Fruit fly (Drosophila melanogaster) whole organism, embryonic: Measurements from ENCODE around the gene Syx1A.

Source experiments
- Atf3 ChIP-seq: fragments of 200-800 bp; sonication (Bioruptor generic); optimal IDR thresholded peaks from 3 replicates; lab custom pipeline; 2016; ENCODE audit warnings: missing biosample characterization, missing genetic modification characterization
- BEAF-32 ChIP-seq: fragments of 200-800 bp; sonication (Bioruptor generic); optimal IDR thresholded peaks from 3 replicates; lab custom pipeline; 2017; ENCODE audit warnings: missing biosample characterization, missing genetic modification characterization, mild to moderate bottlenecking, moderate library complexity, missing genetic modification reagents
- Blimp-1 ChIP-seq: fragments of 200-800 bp; sonication (Bioruptor generic); optimal IDR thresholded peaks from 3 replicates; lab custom pipeline; 2018; ENCODE audit warnings: missing biosample characterization, missing genetic modification characterization, mild to moderate bottlenecking, moderate library complexity, missing genetic modification reagents
- CG10267 ChIP-seq: fragments of 200-800 bp; sonication (Bioruptor generic); optimal IDR thresholded peaks from 2 replicates; lab custom pipeline; 2018; ENCODE audit warnings: missing biosample characterization, mild to moderate bottlenecking, missing genetic modification characterization, moderate library complexity
- CG10979 ChIP-seq: fragments of 200-800 bp; sonication (Bioruptor generic); optimal IDR thresholded peaks from 2 replicates; lab custom pipeline; 2018; ENCODE audit warnings: missing biosample characterization, mild to moderate bottlenecking, missing genetic modification characterization, moderate library complexity
- CG11696 ChIP-seq: fragments of 200-800 bp; sonication (Bioruptor generic); IDR thresholded peaks from 2 replicates; pipeline ENCODE4 v1.3.6; 2022; ENCODE audit warnings: missing biosample characterization, missing genetic modification characterization
- CG13894 ChIP-seq: fragments of 200-800 bp; sonication (Bioruptor generic); optimal IDR thresholded peaks from 3 replicates; lab custom pipeline; 2018; ENCODE audit warnings: missing biosample characterization, mild to moderate bottlenecking, missing genetic modification characterization, moderate library complexity
- CG16779 ChIP-seq: fragments of 200-800 bp; sonication (Bioruptor generic); IDR thresholded peaks from 2 replicates; pipeline ENCODE4 v1.3.6; 2022; ENCODE audit warnings: missing biosample characterization, missing genetic modification characterization
- CG18599 ChIP-seq: fragments of 200-800 bp; sonication (Bioruptor generic); optimal IDR thresholded peaks from 3 replicates; lab custom pipeline; 2017; ENCODE audit warnings: missing biosample characterization, missing genetic modification characterization, mild to moderate bottlenecking, moderate library complexity, missing genetic modification reagents
- CG2129 ChIP-seq: fragments of 200-800 bp; sonication (Bioruptor generic); IDR thresholded peaks from 2 replicates; pipeline ENCODE4 v1.3.6; 2022; ENCODE audit warnings: missing biosample characterization, missing genetic modification characterization; ENCODE audit not compliant: partially characterized antibody
- CG2202 ChIP-seq: fragments of 200-800 bp; sonication (Bioruptor generic); optimal IDR thresholded peaks from 2 replicates; lab custom pipeline; 2018; ENCODE audit warnings: missing biosample characterization, mild to moderate bottlenecking, missing genetic modification characterization
- CG3281 ChIP-seq: fragments of 200-800 bp; sonication (Bioruptor generic); optimal IDR thresholded peaks from 3 replicates; lab custom pipeline; 2017; ENCODE audit warnings: missing biosample characterization, mild to moderate bottlenecking, missing genetic modification characterization
- CG3407 ChIP-seq: fragments of 200-800 bp; sonication (Bioruptor generic); optimal IDR thresholded peaks from 2 replicates; lab custom pipeline; 2018; ENCODE audit warnings: missing biosample characterization, mild to moderate bottlenecking, missing genetic modification characterization
- CG4328 ChIP-seq: fragments of 200-800 bp; sonication (Bioruptor generic); optimal IDR thresholded peaks from 3 replicates; lab custom pipeline; 2017; ENCODE audit warnings: missing biosample characterization, missing genetic modification reagents, missing genetic modification characterization
- CG43689 ChIP-seq: fragments of 200-800 bp; sonication (Bioruptor generic); IDR thresholded peaks from 2 replicates; pipeline ENCODE4 v1.3.6; 2022; ENCODE audit warnings: missing biosample characterization, missing genetic modification characterization
- CG6791 ChIP-seq: fragments of 200-800 bp; sonication (Bioruptor generic); IDR thresholded peaks from 3 replicates; pipeline ENCODE4 v1.3.6; 2022; ENCODE audit warnings: missing biosample characterization, missing genetic modification characterization; ENCODE audit not compliant: partially characterized antibody
- CG6854 ChIP-seq: fragments of 200-800 bp; sonication (Bioruptor generic); optimal IDR thresholded peaks from 3 replicates; lab custom pipeline; 2017; ENCODE audit warnings: missing biosample characterization, mild to moderate bottlenecking, missing genetic modification characterization
- CG7745 ChIP-seq: fragments of 200-800 bp; sonication (Bioruptor generic); optimal IDR thresholded peaks from 2 replicates; lab custom pipeline; 2018; ENCODE audit warnings: missing biosample characterization, mild to moderate bottlenecking, missing genetic modification characterization, moderate library complexity
- CG9215 ChIP-seq: fragments of 200-800 bp; sonication (Bioruptor generic); IDR thresholded peaks from 2 replicates; pipeline ENCODE4 v1.3.6; 2022; ENCODE audit warnings: missing biosample characterization, missing genetic modification characterization
- CG9437 ChIP-seq: fragments of 200-800 bp; sonication (Bioruptor generic); optimal IDR thresholded peaks from 2 replicates; lab custom pipeline; 2018; ENCODE audit warnings: missing biosample characterization, mild to moderate bottlenecking, missing genetic modification characterization
- CkIIα-i1 ChIP-seq: fragments of 200-800 bp; sonication (Bioruptor generic); IDR thresholded peaks from 2 replicates; pipeline ENCODE4 v1.3.6; 2022; ENCODE audit warnings: missing biosample characterization, missing genetic modification characterization
- Dll ChIP-seq: fragments of 200-800 bp; sonication (Bioruptor generic); IDR thresholded peaks from 4 replicates; pipeline ENCODE4 v1.3.6; 2022; ENCODE audit warnings: missing biosample characterization, missing genetic modification characterization; ENCODE audit not compliant: partially characterized antibody
- Ets65A ChIP-seq: fragments of 200-800 bp; sonication (Bioruptor generic); peaks from one replicate; lab custom pipeline; 2016; ENCODE audit warnings: missing biosample characterization, missing genetic modification characterization
- Fer2 ChIP-seq: fragments of 200-800 bp; sonication (Bioruptor generic); optimal IDR thresholded peaks from 2 replicates; lab custom pipeline; 2018; ENCODE audit warnings: missing biosample characterization, mild to moderate bottlenecking, missing genetic modification characterization, moderate library complexity
- Meics ChIP-seq: fragments of 200-800 bp; sonication (Bioruptor generic); optimal IDR thresholded peaks from 2 replicates; lab custom pipeline; 2017; ENCODE audit warnings: missing biosample characterization, mild to moderate bottlenecking, missing genetic modification characterization
- Optix ChIP-seq: fragments of 200-800 bp; sonication (Bioruptor generic); IDR thresholded peaks from 3 replicates; pipeline ENCODE4 v1.3.6; 2022; ENCODE audit warnings: missing biosample characterization, missing genetic modification characterization
- Rx ChIP-seq: fragments of 200-800 bp; sonication (Bioruptor generic); IDR thresholded peaks from 2 replicates; pipeline ENCODE4 v1.3.6; 2022; ENCODE audit warnings: missing biosample characterization, missing genetic modification characterization
- Sry-δ ChIP-seq: fragments of 200-800 bp; sonication (Bioruptor generic); optimal IDR thresholded peaks from 2 replicates; lab custom pipeline; 2016; ENCODE audit warnings: missing biosample characterization, missing genetic modification characterization
- Usf ChIP-seq: fragments of 200-800 bp; sonication (Bioruptor generic); optimal IDR thresholded peaks from 2 replicates; lab custom pipeline; 2017; ENCODE audit warnings: missing genotype, missing biosample characterization, missing genetic modification characterization
- ap ChIP-seq: fragments of 200-800 bp; sonication (Bioruptor generic); IDR thresholded peaks from 2 replicates; pipeline ENCODE4 v1.3.6; 2022; ENCODE audit warnings: missing biosample characterization, missing genetic modification characterization
- br ChIP-seq: fragments of >200 bp; optimal IDR thresholded peaks from 2 replicates; lab custom pipeline; 2017
- chm ChIP-seq: fragments of 200-800 bp; sonication (Bioruptor generic); IDR thresholded peaks from 2 replicates; pipeline ENCODE4 v1.3.6; 2022; ENCODE audit warnings: missing biosample characterization, missing genetic modification characterization
- da ChIP-seq: fragments of 200-800 bp; sonication (Bioruptor generic); optimal IDR thresholded peaks from 2 replicates; lab custom pipeline; 2016; ENCODE audit warnings: missing biosample characterization, missing genetic modification characterization
- dpn ChIP-seq, 2 experiments: fragments of 200-800 bp; sonication (Bioruptor generic); optimal IDR thresholded peaks; 3 replicates each; lab custom pipeline; 2016; ENCODE audit warnings: missing biosample characterization in 2 of 2, missing genetic modification characterization in 2 of 2
- dysf ChIP-seq: fragments of 200-800 bp; sonication (Bioruptor generic); IDR thresholded peaks from 3 replicates; pipeline ENCODE4 v1.3.6; 2022; ENCODE audit warnings: missing biosample characterization, missing genetic modification characterization
- en ChIP-seq: fragments of 200-800 bp; sonication (Bioruptor generic); optimal IDR thresholded peaks from 2 replicates; lab custom pipeline; 2016; ENCODE audit warnings: missing biosample characterization, missing genetic modification characterization
- mld ChIP-seq: fragments of 200-800 bp; sonication (Bioruptor generic); IDR thresholded peaks from 3 replicates; pipeline ENCODE4 v1.3.6; 2022; ENCODE audit warnings: missing biosample characterization, missing genetic modification characterization; ENCODE audit not compliant: partially characterized antibody
- nerfin-2 ChIP-seq: fragments of 200-800 bp; sonication (Bioruptor generic); IDR thresholded peaks from 2 replicates; pipeline ENCODE4 v1.3.6; 2022; ENCODE audit warnings: missing biosample characterization, missing genetic modification characterization; ENCODE audit not compliant: partially characterized antibody
- peb ChIP-seq: fragments of 200-800 bp; sonication (Bioruptor generic); IDR thresholded peaks from 2 replicates; pipeline ENCODE4 v1.3.6; 2022; ENCODE audit warnings: missing biosample characterization, missing genetic modification characterization
- shn ChIP-seq: fragments of 200-800 bp; sonication (Bioruptor generic); optimal IDR thresholded peaks from 3 replicates; lab custom pipeline; 2016; ENCODE audit warnings: missing biosample characterization, missing genetic modification characterization
- sima ChIP-seq: fragments of 200-800 bp; sonication (Bioruptor generic); optimal IDR thresholded peaks from 2 replicates; lab custom pipeline; 2016; ENCODE audit warnings: missing biosample characterization, missing genetic modification characterization
- slou ChIP-seq: fragments of 200-800 bp; sonication (Bioruptor generic); optimal IDR thresholded peaks from 3 replicates; lab custom pipeline; 2016; ENCODE audit warnings: missing biosample characterization, missing genetic modification characterization
- sna ChIP-seq: fragments of 200-800 bp; sonication (Bioruptor generic); IDR thresholded peaks from 2 replicates; pipeline ENCODE4 v1.3.6; 2022; ENCODE audit warnings: missing biosample characterization, missing genetic modification characterization; ENCODE audit not compliant: partially characterized antibody
- ssp ChIP-seq: fragments of 200-800 bp; sonication (Bioruptor generic); IDR thresholded peaks from 2 replicates; pipeline ENCODE4 v1.3.6; 2022; ENCODE audit warnings: missing biosample characterization, missing genetic modification characterization
- tap ChIP-seq: fragments of 200-800 bp; optimal IDR thresholded peaks from 3 replicates; lab custom pipeline; 2019; ENCODE audit warnings: missing biosample characterization, mild to moderate bottlenecking, missing genetic modification characterization, moderate library complexity
- tgo ChIP-seq: fragments of 200-800 bp; sonication (Bioruptor generic); IDR thresholded peaks from 3 replicates; pipeline ENCODE4 v1.3.6; 2022; ENCODE audit warnings: missing biosample characterization, missing genetic modification characterization
- trh ChIP-seq: fragments of 200-800 bp; sonication (Bioruptor generic); optimal IDR thresholded peaks from 2 replicates; lab custom pipeline; 2016; ENCODE audit warnings: missing biosample characterization, missing genetic modification characterization
- tup ChIP-seq: fragments of 200-800 bp; sonication (Bioruptor generic); optimal IDR thresholded peaks from 2 replicates; lab custom pipeline; 2016; ENCODE audit warnings: missing biosample characterization, mild to moderate bottlenecking, missing genetic modification characterization, moderate library complexity
- usp ChIP-seq: fragments of >200 bp; optimal IDR thresholded peaks from 2 replicates; lab custom pipeline; 2017; ENCODE audit warnings: missing biosample characterization, missing genetic modification characterization
- vfl ChIP-seq: fragments of 200-800 bp; sonication (Bioruptor generic); optimal IDR thresholded peaks from 2 replicates; lab custom pipeline; 2016; ENCODE audit warnings: missing biosample characterization, missing genetic modification characterization
- wek ChIP-seq: fragments of 200-800 bp; sonication (Bioruptor generic); optimal IDR thresholded peaks from 3 replicates; lab custom pipeline; 2018; ENCODE audit warnings: missing biosample characterization, mild to moderate bottlenecking, missing genetic modification characterization, moderate library complexity
- zen ChIP-seq: fragments of 200-800 bp; sonication (Bioruptor generic); optimal IDR thresholded peaks from 3 replicates; lab custom pipeline; 2018; ENCODE audit warnings: missing biosample characterization, mild to moderate bottlenecking, missing genetic modification characterization, moderate library complexity

Syx1A gene

DNA sequence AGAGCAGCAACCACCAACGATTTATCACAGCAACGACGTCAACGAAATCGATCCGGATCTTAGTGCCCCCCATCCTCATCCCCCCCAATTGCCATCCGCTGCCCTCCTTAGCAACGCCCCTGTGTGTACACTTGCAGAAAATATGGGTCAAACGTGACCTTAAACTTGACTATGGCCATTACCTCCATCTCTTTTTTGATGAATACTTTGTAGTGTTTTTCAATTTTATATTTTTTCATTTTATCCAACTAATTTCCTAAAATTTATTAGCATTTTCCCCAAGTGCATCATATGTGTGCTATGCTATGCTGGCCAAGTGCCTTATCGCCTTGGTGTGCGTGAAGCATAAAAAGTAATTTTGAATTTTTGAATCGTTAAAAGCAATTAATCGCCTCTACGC is 37.4 kb upstream of the Syx1A start (continued):
- TF ChIP-seq peb: no peak
- no peak for TF ChIP-seq CG10267
- TF ChIP-seq CG10979 (tag; lab: Kevin White, UChicago): peak; percentile 58
- no peak for TF ChIP-seq CG2202 (tag; lab: Kevin White, UChicago)
- no peak; the same call in 1 of the 2 replicates for TF ChIP-seq ssp
- TF ChIP-seq da (GFP tag; lab: Kevin White, UChicago): no peak
- no peak for TF ChIP-seq tup (GFP tag; lab: Kevin White, UChicago)
- no peak for TF ChIP-seq Dll (GFP tag; lab: Robert Waterston, UW)
- peak; percentile 40; the same call in 2 of the 3 replicates for TF ChIP-seq dysf (GFP tag; lab: Robert Waterston, UW)
- TF ChIP-seq br (lab: Kevin White, UChicago): no peak
- TF ChIP-seq CG43689 (GFP tag; lab: Robert Waterston, UW): no peak
- no peak for TF ChIP-seq CG6791 (GFP tag; lab: Robert Waterston, UW)
- TF ChIP-seq tgo (GFP tag; lab: Robert Waterston, UW): peak; percentile 46; the same call in 2 of the 3 replicates
- peak; percentile 3 for TF ChIP-seq CG3407 (GFP tag; lab: Kevin White, UChicago)
- TF ChIP-seq wek (GFP tag; lab: Kevin White, UChicago): no peak
- TF ChIP-seq Blimp-1 (GFP tag; lab: Kevin White, UChicago): peak; percentile 57
- no peak for TF ChIP-seq Ets65A (GFP tag; lab: Kevin White, UChicago)
- no peak for TF ChIP-seq CG16779 (GFP tag; lab: Robert Waterston, UW)
- TF ChIP-seq trh (GFP tag; lab: Kevin White, UChicago): no peak
- TF ChIP-seq chm: no peak
- no peak for TF ChIP-seq Fer2
- TF ChIP-seq mld (GFP tag; lab: Robert Waterston, UW): no peak
- no peak for TF ChIP-seq zen (tag; lab: Kevin White, UChicago)
- no peak for TF ChIP-seq CG9215 (GFP tag; lab: Robert Waterston, UW)
- no peak for TF ChIP-seq sima (GFP tag; lab: Kevin White, UChicago)
- no peak for TF ChIP-seq shn (GFP tag; lab: Kevin White, UChicago)
- no peak for TF ChIP-seq usp (GFP tag; lab: Kevin White, UChicago)
- TF ChIP-seq CG13894: no peak
- TF ChIP-seq CG2129: no peak
- no peak for TF ChIP-seq slou (GFP tag; lab: Kevin White, UChicago)
- no peak for TF ChIP-seq CG4328 (GFP tag; lab: Kevin White, UChicago)
- TF ChIP-seq CG18599: no peak
- TF ChIP-seq vfl (GFP tag; lab: Kevin White, UChicago): no peak
- no peak for TF ChIP-seq sna (GFP tag; lab: Robert Waterston, UW)
- TF ChIP-seq CG11696 (GFP tag; lab: Robert Waterston, UW): no peak
- TF ChIP-seq CG9437 (GFP tag; lab: Kevin White, UChicago): no peak
- TF ChIP-seq BEAF-32 (GFP tag; lab: Kevin White, UChicago): no peak
- no peak for TF ChIP-seq en (GFP tag; lab: Kevin White, UChicago)
- TF ChIP-seq Atf3 (GFP tag; lab: Kevin White, UChicago): no peak
- no peak for TF ChIP-seq Sry-δ (GFP tag; lab: Kevin White, UChicago)
- TF ChIP-seq dpn (GFP tag; optimal IDR thresholded peaks at IDR 0.05; lab: Kevin White, UChicago): peak in 1 of 2 experiments; percentile 14
- no peak for TF ChIP-seq Usf (GFP tag; lab: Kevin White, UChicago)
- TF ChIP-seq Rx: 0 out of 2 replicates have a peak, but pooled peaks have one; percentile 29
- no peak for TF ChIP-seq tap (tag; lab: Kevin White, UChicago)
- TF ChIP-seq CG7745 (tag; lab: Kevin White, UChicago): no peak
- no peak for TF ChIP-seq Meics
- peak; percentile 35; the same call in 1 of the 2 replicates for TF ChIP-seq ap (GFP tag; lab: Robert Waterston, UW)
- no peak for TF ChIP-seq Optix
- no peak for TF ChIP-seq CG3281 (GFP tag; lab: Kevin White, UChicago)
- TF ChIP-seq CG6854: no peak
- TF ChIP-seq nerfin-2: no peak
- TF ChIP-seq CkIIα-i1 (GFP tag; lab: Robert Waterston, UW): no peak
